Worm (Caenorhabditis elegans) whole organism, L4 larva: ENCODE measurements around the gene dgk-2.

Experiments used
- dpl-1 ChIP-seq: fragments of 150-350 bp; optimal IDR thresholded peaks from 2 replicates; lab custom pipeline; 2014; ENCODE audit warnings: missing biosample characterization, missing genetic modification reagents, missing genetic modification characterization
- egl-27 ChIP-seq: sonication (generic microtip); optimal IDR thresholded peaks from 3 replicates; lab custom pipeline; 2017; ENCODE audit warnings: missing biosample characterization, missing genetic modification reagents, missing genetic modification characterization
- nhr-11 ChIP-seq: fragments of 150-350 bp; optimal IDR thresholded peaks from 2 replicates; lab custom pipeline; 2014; ENCODE audit warnings: missing biosample characterization, missing genetic modification characterization
- nhr-25 ChIP-seq: sonication (generic microtip); optimal IDR thresholded peaks from 2 replicates; lab custom pipeline; 2017; ENCODE audit warnings: missing genetic modification characterization, mild to moderate bottlenecking, missing compliant biosample characterization, antibody characterized with exemption, moderate library complexity, borderline replicate concordance; ENCODE audit not compliant: insufficient read depth
- pha-4 ChIP-seq, 2 experiments: fragments of 150-350 bp in 1 of 2; fragments of 200-800 bp in 1 of 2; sonication (Bioruptor generic) in 1 of 2; IDR thresholded peaks in 1 of 2; optimal IDR thresholded peaks in 1 of 2; 2 replicates each; pipeline versions ENCODE4 v1.3.6 to Lab custom; 2014 to 2022; ENCODE audit warnings: missing genetic modification characterization in 2 of 2, missing genetic modification reagents in 2 of 2, missing biosample characterization in 1 of 2, missing compliant biosample characterization in 1 of 2
- unc-62 ChIP-seq, 3 experiments: fragments of 150-350 bp in 1 of 3; sonication (generic microtip); optimal IDR thresholded peaks in 2 of 3; peaks in 1 of 3; 1 replicate in 1 of 3; 2 replicates in 2 of 3; lab custom pipeline; 2014 to 2017; ENCODE audit warnings: missing biosample characterization in 3 of 3, missing genetic modification characterization in 3 of 3, missing genetic modification reagents in 3 of 3, missing genotype in 1 of 3

ce11 chrX:4503259-4503658 is 929 bp downstream of the dgk-2 start:
- TF ChIP-seq dpl-1 (no peak), egl-27 (tag; lab: Kevin White, UChicago) (no peak), pha-4 (GFP tag; IDR thresholded peaks at IDR 0.05; lab: Robert Waterston, UW) (no peak), pha-4 (tag; optimal IDR thresholded peaks at IDR 0.05; lab: Kevin White, UChicago) (no peak), nhr-11 (tag; lab: Kevin White, UChicago) (no peak), nhr-25 (tag; lab: Kevin White, UChicago) (no peak), unc-62 (GFP tag; optimal IDR thresholded peaks at IDR 0.05 in 1 of 2; lab: Kevin White, UChicago) (peak in 1 of 2 experiments; percentile 65), unc-62 (tag; optimal IDR thresholded peaks at IDR 0.05; lab: Kevin White, UChicago) (no peak)
